Worm (Caenorhabditis elegans) whole organism, L3 larva: Measurements from ENCODE around the gene pfd-4.

Experiments used
- ama-1 ChIP-seq: fragments of 150-350 bp; optimal IDR thresholded peaks from 2 replicates; lab custom pipeline; 2018
- ceh-82 ChIP-seq: fragments of 150-350 bp; optimal IDR thresholded peaks from 2 replicates; lab custom pipeline; 2014; ENCODE audit warnings: missing biosample characterization, missing genetic modification characterization
- daf-12 ChIP-seq: fragments of 150-350 bp; optimal IDR thresholded peaks from 2 replicates; lab custom pipeline; 2014; ENCODE audit warnings: missing biosample characterization, missing genetic modification reagents, missing genetic modification characterization
- elt-1 ChIP-seq: fragments of 150-350 bp; optimal IDR thresholded peaks from 2 replicates; lab custom pipeline; 2014; ENCODE audit warnings: missing biosample characterization, missing genetic modification characterization
- fkh-10 ChIP-seq: sonication (generic microtip); optimal IDR thresholded peaks from 2 replicates; lab custom pipeline; 2017; ENCODE audit warnings: missing biosample characterization, missing genetic modification reagents, missing genetic modification characterization
- fos-1 ChIP-seq: fragments of 150-350 bp; optimal IDR thresholded peaks from 2 replicates; lab custom pipeline; 2014; ENCODE audit warnings: missing biosample characterization, missing genetic modification characterization
- jun-1 ChIP-seq: fragments of 150-350 bp; optimal IDR thresholded peaks from 2 replicates; lab custom pipeline; 2014; ENCODE audit warnings: missing biosample characterization, missing genetic modification reagents, missing genetic modification characterization
- nfya-1 ChIP-seq: sonication (generic microtip); optimal IDR thresholded peaks from 2 replicates; lab custom pipeline; 2017; ENCODE audit warnings: missing genetic modification characterization, mild to moderate bottlenecking, missing compliant biosample characterization, antibody characterized with exemption, moderate library complexity; ENCODE audit not compliant: insufficient read depth
- nhr-237 ChIP-seq: fragments of 150-350 bp; optimal IDR thresholded peaks from 2 replicates; lab custom pipeline; 2014; ENCODE audit warnings: missing biosample characterization, missing genetic modification characterization
- nhr-76 ChIP-seq: fragments of 150-350 bp; sonication (generic microtip); optimal IDR thresholded peaks from 5 replicates; lab custom pipeline; 2014; ENCODE audit warnings: missing biosample characterization, missing genetic modification characterization
- pha-4 ChIP-seq: fragments of 150-350 bp; optimal IDR thresholded peaks from 2 replicates; lab custom pipeline; 2014; ENCODE audit warnings: missing biosample characterization, missing genetic modification reagents, missing genetic modification characterization
- unc-39 ChIP-seq: sonication (generic microtip); optimal IDR thresholded peaks from 4 replicates; lab custom pipeline; 2017; ENCODE audit warnings: missing biosample characterization, missing genetic modification characterization
- ztf-11 ChIP-seq: fragments of 150-350 bp; optimal IDR thresholded peaks from 2 replicates; lab custom pipeline; 2014; ENCODE audit warnings: missing biosample characterization, missing genetic modification characterization

ce11 chrIV:11332751-11333150 is 17.7 kb downstream of the pfd-4 start, which contains the start of gene sart-3:
- TF ChIP-seq ceh-82 (tag; lab: Kevin White, UChicago): no peak
- no peak for TF ChIP-seq elt-1 (tag; lab: Kevin White, UChicago)
- no peak for TF ChIP-seq nhr-76 (tag; lab: Kevin White, UChicago)
- TF ChIP-seq nhr-237 (tag; lab: Kevin White, UChicago): no peak
- no peak for TF ChIP-seq daf-12 (tag; lab: Kevin White, UChicago)
- TF ChIP-seq ama-1 (lab: Kevin White, UChicago): no peak
- no peak for TF ChIP-seq ztf-11 (tag; lab: Kevin White, UChicago)
- no peak for TF ChIP-seq fos-1 (tag; lab: Kevin White, UChicago)
- peak; percentile 43 for TF ChIP-seq pha-4 (tag; lab: Kevin White, UChicago)
- no peak for TF ChIP-seq unc-39 (tag; lab: Kevin White, UChicago)
- TF ChIP-seq fkh-10 (GFP tag; lab: Kevin White, UChicago): no peak
- TF ChIP-seq nfya-1 (tag; lab: Kevin White, UChicago): no peak
- no peak for TF ChIP-seq jun-1 (tag; lab: Kevin White, UChicago)
